Worm (Caenorhabditis elegans) whole organism, mixed stage, embryonic: ENCODE data around the gene Y71G10AR.4.

ENCODE experiments used
- blmp-1 ChIP-seq: fragments of 150-350 bp; optimal IDR thresholded peaks from 2 replicates; lab custom pipeline; 2014; ENCODE audit warnings: missing biosample characterization, missing genetic modification characterization
- ces-1 ChIP-seq: fragments of 150-350 bp; optimal IDR thresholded peaks from 2 replicates; lab custom pipeline; 2014; ENCODE audit warnings: missing biosample characterization, missing genetic modification reagents, missing genetic modification characterization
- hlh-1 ChIP-seq: fragments of 150-350 bp; optimal IDR thresholded peaks from 2 replicates; lab custom pipeline; 2014; ENCODE audit warnings: missing biosample characterization, missing genetic modification reagents, missing genetic modification characterization
- lsy-2 ChIP-seq: fragments of 150-350 bp; optimal IDR thresholded peaks from 2 replicates; lab custom pipeline; 2014; ENCODE audit warnings: missing biosample characterization, missing genetic modification characterization
- mab-5 ChIP-seq: fragments of 150-350 bp; optimal IDR thresholded peaks from 2 replicates; lab custom pipeline; 2014; ENCODE audit warnings: missing biosample characterization, missing genetic modification characterization
- mep-1 ChIP-seq: fragments of 150-350 bp; optimal IDR thresholded peaks from 2 replicates; lab custom pipeline; 2017; ENCODE audit warnings: missing biosample characterization, missing genetic modification reagents, missing genetic modification characterization, inconsistent platforms
- nhr-237 ChIP-seq: fragments of 150-350 bp; optimal IDR thresholded peaks from 2 replicates; lab custom pipeline; 2014; ENCODE audit warnings: missing biosample characterization, missing genetic modification characterization
- nhr-28 ChIP-seq: fragments of 150-350 bp; optimal IDR thresholded peaks from 2 replicates; lab custom pipeline; 2014; ENCODE audit warnings: missing biosample characterization, missing genetic modification characterization
- nhr-76 ChIP-seq: sonication (generic microtip); optimal IDR thresholded peaks from 2 replicates; lab custom pipeline; 2017; ENCODE audit warnings: missing biosample characterization, missing genetic modification characterization
- snpc-4 ChIP-seq: fragments of 150-350 bp; optimal IDR thresholded peaks from 2 replicates; lab custom pipeline; 2014; ENCODE audit warnings: missing biosample characterization, missing genetic modification characterization
- unc-62 ChIP-seq: fragments of 150-350 bp; optimal IDR thresholded peaks from 2 replicates; lab custom pipeline; 2014; ENCODE audit warnings: missing biosample characterization, missing genetic modification reagents, missing genetic modification characterization
- ztf-11 ChIP-seq: fragments of 150-350 bp; optimal IDR thresholded peaks from 2 replicates; lab custom pipeline; 2014; ENCODE audit warnings: missing biosample characterization, missing genetic modification characterization

DNA sequence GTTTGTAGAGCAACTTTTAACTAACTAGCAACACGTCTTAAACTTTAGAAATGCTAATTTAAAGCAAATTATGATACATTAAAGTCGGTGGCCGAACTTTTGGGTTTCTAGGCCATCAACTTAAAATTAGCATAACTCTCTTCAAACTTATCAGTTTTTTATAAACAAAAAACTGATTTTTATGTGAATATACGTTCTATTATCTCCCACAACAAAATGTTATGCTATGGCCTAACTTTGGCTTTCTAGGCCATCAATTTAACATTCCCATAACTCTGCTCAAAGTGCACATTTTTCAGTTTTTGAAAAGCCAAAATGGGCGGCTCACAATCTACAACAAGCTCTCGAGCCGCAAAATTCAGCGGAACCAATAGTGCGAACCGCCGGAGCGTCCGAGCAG is 23.6 kb upstream of the Y71G10AR.4 start, which contains the start of gene C54E4.1:
- TF ChIP-seq nhr-28 (tag; lab: Kevin White, UChicago) (no peak), nhr-237 (tag; lab: Kevin White, UChicago) (no peak), lsy-2 (tag; lab: Kevin White, UChicago) (no peak), ces-1 (GFP tag; lab: Kevin White, UChicago) (no peak), ztf-11 (tag; lab: Kevin White, UChicago) (no peak), mep-1 (tag; lab: Kevin White, UChicago) (no peak), unc-62 (GFP tag; lab: Kevin White, UChicago) (no peak), nhr-76 (tag; lab: Kevin White, UChicago) (no peak), hlh-1 (tag; lab: Kevin White, UChicago) (no peak), blmp-1 (no peak), mab-5 (no peak), snpc-4 (tag; lab: Kevin White, UChicago) (no peak)
